Comparison of ENCODE assay signal across 3 worm cellular contexts in genomic region chrIII:11946062-11946749, ce11.
TF ChIP-seq lines count a peak whose summit lies in the region.

No protein-coding gene starts in this region.

TF ChIP-seq in whole organism, L2 larva, 48 proteins besides CTCF, POLR2A, EP300 and RAD21 (continued from another document):
- TF ChIP-seq elt-1 (tag; optimal IDR thresholded peaks at IDR 0.05; lab: Kevin White, UChicago), result no peak
- peak; percentile 86 to 94 for TF ChIP-seq lsy-2 (tag; optimal IDR thresholded peaks at IDR 0.05; lab: Kevin White, UChicago)
- 0 out of 2 replicates have a peak, but pooled peaks have one; percentile 70 for TF ChIP-seq ztf-1 (GFP tag; conservative IDR thresholded peaks at IDR 0.05; lab: Robert Waterston, UW)
- TF ChIP-seq Y55F3AM.14 (GFP tag; optimal IDR thresholded peaks at IDR 0.05; lab: Kevin White, UChicago), result peak; percentile 55
- peak; percentile 90 for TF ChIP-seq sma-3 (GFP tag; optimal IDR thresholded peaks at IDR 0.05; lab: Kevin White, UChicago)
- peak; percentile 74 for TF ChIP-seq ztf-4 (tag; optimal IDR thresholded peaks at IDR 0.05; lab: Kevin White, UChicago)
- no peak for TF ChIP-seq elt-3 (tag; optimal IDR thresholded peaks at IDR 0.05; lab: Kevin White, UChicago)
- peak; percentile 73 for TF ChIP-seq egl-27 (tag; optimal IDR thresholded peaks at IDR 0.05; lab: Kevin White, UChicago)
- peak; percentile 79 for TF ChIP-seq snpc-4 (tag; optimal IDR thresholded peaks at IDR 0.05; lab: Kevin White, UChicago)
- TF ChIP-seq gmeb-1 (tag; optimal IDR thresholded peaks at IDR 0.05; lab: Kevin White, UChicago), result peak; percentile 85
- peak; percentile 92 for TF ChIP-seq crh-2 (tag; optimal IDR thresholded peaks at IDR 0.05; lab: Kevin White, UChicago)
- no peak for TF ChIP-seq ztf-11 (tag; optimal IDR thresholded peaks at IDR 0.05; lab: Kevin White, UChicago)

TF ChIP-seq in whole organism, L4 larva, 104 proteins besides CTCF, POLR2A, EP300 and RAD21 (continued from another document and continues in another):
- TF ChIP-seq nhr-77 (tag; optimal IDR thresholded peaks at IDR 0.05; lab: Kevin White, UChicago) (peak; percentile 3), hlh-30 (tag; optimal IDR thresholded peaks at IDR 0.05; lab: Kevin White, UChicago; ENCODE audit: insufficient read depth) (peak; percentile 52), dpl-1 (GFP tag; optimal IDR thresholded peaks at IDR 0.05; lab: Kevin White, UChicago) (peak; percentile 81), unc-130 (GFP tag; optimal IDR thresholded peaks at IDR 0.05; lab: Kevin White, UChicago) (peak; percentile 93), nhr-76 (tag; optimal IDR thresholded peaks at IDR 0.05; lab: Kevin White, UChicago) (no peak), zfp-3 (GFP tag; conservative IDR thresholded peaks at IDR 0.05; lab: Robert Waterston, UW) (peak; percentile 86; the same call in 1 of the 2 replicates), dmd-8 (GFP tag; IDR thresholded peaks at IDR 0.05; lab: Robert Waterston, UW) (no peak), cey-2 (tag; optimal IDR thresholded peaks at IDR 0.05; lab: Kevin White, UChicago; ENCODE audit: borderline replicate concordance, insufficient read depth) (no peak), nhr-42 (GFP tag; IDR thresholded peaks at IDR 0.05; lab: Robert Waterston, UW) (no peak; the same call in 1 of the 2 replicates), F44E2.7 (GFP tag; IDR thresholded peaks at IDR 0.05; lab: Robert Waterston, UW) (no peak), nhr-28 (tag; optimal IDR thresholded peaks at IDR 0.05; lab: Kevin White, UChicago) (no peak), ceh-32 (tag; optimal IDR thresholded peaks at IDR 0.05; lab: Kevin White, UChicago; ENCODE audit: poor library complexity) (peak; percentile 28), lir-3 (tag; optimal IDR thresholded peaks at IDR 0.05; lab: Kevin White, UChicago) (peak; percentile 41), snpc-4 (tag; optimal IDR thresholded peaks at IDR 0.05; lab: Kevin White, UChicago) (no peak), hif-1 (tag; optimal IDR thresholded peaks at IDR 0.05; lab: Kevin White, UChicago) (peak in 1 of 2 experiments; percentile 91), nhr-41 (GFP tag; IDR thresholded peaks at IDR 0.05; lab: Robert Waterston, UW) (no peak), duxl-1 (tag; optimal IDR thresholded peaks at IDR 0.05; lab: Kevin White, UChicago; ENCODE audit: poor library complexity) (peak; percentile 93), mdt-29 (GFP tag; IDR thresholded peaks at IDR 0.05; lab: Robert Waterston, UW) (peak; percentile 52; the same call in 1 of the 2 replicates), zfp-2 (tag; optimal IDR thresholded peaks at IDR 0.05; lab: Kevin White, UChicago) (peak; percentile 13), T26A8.4 (GFP tag; IDR thresholded peaks at IDR 0.05; lab: Robert Waterston, UW) (0 out of 2 replicates have a peak, but pooled peaks have one; percentile 53), lin-39 (tag; optimal IDR thresholded peaks at IDR 0.05; lab: Kevin White, UChicago) (no peak), nhr-25 (tag; optimal IDR thresholded peaks at IDR 0.05; lab: Kevin White, UChicago; ENCODE audit: borderline replicate concordance, insufficient read depth) (no peak), nhr-102 (tag; optimal IDR thresholded peaks at IDR 0.05; lab: Kevin White, UChicago) (peak; percentile 67), tra-1 (GFP tag; IDR thresholded peaks at IDR 0.05; lab: Robert Waterston, UW) (peak; percentile 85; the same call in 1 of the 2 replicates), pha-4 (GFP tag; IDR thresholded peaks at IDR 0.05; lab: Robert Waterston, UW) (peak; percentile 54; the same call in 1 of the 2 replicates), pha-4 (tag; optimal IDR thresholded peaks at IDR 0.05; lab: Kevin White, UChicago) (no peak), ztf-7 (tag; optimal IDR thresholded peaks at IDR 0.05; lab: Kevin White, UChicago) (peak; percentile 69), nhr-6 (tag; optimal IDR thresholded peaks at IDR 0.05; lab: Kevin White, UChicago) (no peak), lin-15B (tag; optimal IDR thresholded peaks at IDR 0.05; lab: Kevin White, UChicago) (no peak), Y48G9A.11 (GFP tag; IDR thresholded peaks at IDR 0.05; lab: Robert Waterston, UW) (peak; percentile 81), D1046.2 (GFP tag; IDR thresholded peaks at IDR 0.05; lab: Robert Waterston, UW) (no peak), egl-43 (GFP tag; IDR thresholded peaks at IDR 0.05; lab: Robert Waterston, UW) (no peak), ZK546.5 (tag; optimal IDR thresholded peaks at IDR 0.05; lab: Kevin White, UChicago) (no peak), mxl-2 (GFP tag; conservative IDR thresholded peaks at IDR 0.05; lab: Robert Waterston, UW) (no peak), ztf-11 (tag; optimal IDR thresholded peaks at IDR 0.05; lab: Kevin White, UChicago) (no peak), skn-1 (tag; optimal IDR thresholded peaks at IDR 0.05; lab: Kevin White, UChicago) (no peak), spr-1 (tag; optimal IDR thresholded peaks at IDR 0.05; lab: Kevin White, UChicago) (peak; percentile 13), lin-38 (GFP tag; IDR thresholded peaks at IDR 0.05; lab: Robert Waterston, UW) (peak; percentile 80), F37D6.2 (tag; optimal IDR thresholded peaks at IDR 0.05; lab: Kevin White, UChicago) (peak; percentile 71), dmd-6 (GFP tag; IDR thresholded peaks at IDR 0.05; lab: Robert Waterston, UW) (peak; percentile 73), daf-16 (GFP tag; optimal IDR thresholded peaks at IDR 0.05; lab: Kevin White, UChicago) (peak in 1 of 2 experiments; percentile 54), daf-16 (tag; optimal IDR thresholded peaks at IDR 0.05; lab: Kevin White, UChicago) (no peak), arid-1 (GFP tag; conservative IDR thresholded peaks at IDR 0.05; lab: Robert Waterston, UW) (peak; percentile 52; the same call in 1 of the 2 replicates), nhr-111 (GFP tag; optimal IDR thresholded peaks at IDR 0.05; lab: Kevin White, UChicago) (peak; percentile 31), lsy-2 (tag; optimal IDR thresholded peaks at IDR 0.05; lab: Kevin White, UChicago) (peak in 1 of 2 experiments; percentile 93), lin-29 (GFP tag; IDR thresholded peaks at IDR 0.05; lab: Robert Waterston, UW) (no peak), fos-1 (tag; optimal IDR thresholded peaks at IDR 0.05; lab: Kevin White, UChicago) (no peak), saeg-2 (GFP tag; IDR thresholded peaks at IDR 0.05; lab: Robert Waterston, UW) (no peak), aly-2 (tag; optimal IDR thresholded peaks at IDR 0.05; lab: Kevin White, UChicago) (no peak), madf-9 (GFP tag; conservative IDR thresholded peaks at IDR 0.05; lab: Robert Waterston, UW) (peak; percentile 81), T20F7.1 (GFP tag; optimal IDR thresholded peaks at IDR 0.05; lab: Kevin White, UChicago) (no peak), vab-7 (GFP tag; IDR thresholded peaks at IDR 0.05; lab: Robert Waterston, UW) (0 out of 2 replicates have a peak, but pooled peaks have one; percentile 31), daf-19 (GFP tag; conservative IDR thresholded peaks at IDR 0.05; lab: Robert Waterston, UW) (no peak), lin-1 (GFP tag; IDR thresholded peaks at IDR 0.05; lab: Robert Waterston, UW) (no peak), F26F4.8 (GFP tag; conservative IDR thresholded peaks at IDR 0.05; lab: Robert Waterston, UW) (no peak), fkh-10 (GFP tag; optimal IDR thresholded peaks at IDR 0.05; lab: Kevin White, UChicago) (peak; percentile 21), hmg-1.1 (GFP tag; IDR thresholded peaks at IDR 0.05; lab: Robert Waterston, UW) (peak; percentile 66), F10B5.3 (tag; optimal IDR thresholded peaks at IDR 0.05; lab: Kevin White, UChicago) (no peak), ces-1 (GFP tag; optimal IDR thresholded peaks at IDR 0.05; lab: Kevin White, UChicago) (no peak)

TF ChIP-seq in whole organism, late embryonic, 69 proteins besides CTCF, POLR2A, EP300 and RAD21 (continued from another document):
- peak; percentile 64 for TF ChIP-seq unc-3 (GFP tag; conservative IDR thresholded peaks at IDR 0.05; lab: Robert Waterston, UW)
- TF ChIP-seq unc-3 (tag; optimal IDR thresholded peaks at IDR 0.05; lab: Kevin White, UChicago), result peak; percentile 33
- no peak for TF ChIP-seq pax-1 (tag; optimal IDR thresholded peaks at IDR 0.05; lab: Kevin White, UChicago)
- TF ChIP-seq syd-9 (tag; optimal IDR thresholded peaks at IDR 0.05; lab: Kevin White, UChicago), result peak; percentile 15
- TF ChIP-seq ceh-34 (tag; optimal IDR thresholded peaks at IDR 0.05; lab: Kevin White, UChicago), result peak; percentile 60
- peak; percentile 65 for TF ChIP-seq hlh-6 (tag; optimal IDR thresholded peaks at IDR 0.05; lab: Kevin White, UChicago)
- TF ChIP-seq eyg-1 (tag; optimal IDR thresholded peaks at IDR 0.05; lab: Kevin White, UChicago), result peak; percentile 70
- peak; percentile 33 for TF ChIP-seq ceh-19 (GFP tag; optimal IDR thresholded peaks at IDR 0.05; lab: Kevin White, UChicago)
- TF ChIP-seq fax-1 (tag; optimal IDR thresholded peaks at IDR 0.05; lab: Kevin White, UChicago), result peak; percentile 71
- no peak for TF ChIP-seq sox-4 (tag; optimal IDR thresholded peaks at IDR 0.05; lab: Kevin White, UChicago)
- peak; percentile 72 for TF ChIP-seq F13H6.1 (tag; optimal IDR thresholded peaks at IDR 0.05; lab: Kevin White, UChicago)
- TF ChIP-seq gmeb-2 (tag; optimal IDR thresholded peaks at IDR 0.05; lab: Kevin White, UChicago), result no peak
- TF ChIP-seq tbx-2 (tag; optimal IDR thresholded peaks at IDR 0.05; lab: Kevin White, UChicago), result peak; percentile 94
- peak; percentile 59 for TF ChIP-seq pqm-1 (tag; optimal IDR thresholded peaks at IDR 0.05; lab: Kevin White, UChicago)
- no peak for TF ChIP-seq nhr-11 (tag; optimal IDR thresholded peaks at IDR 0.05; lab: Kevin White, UChicago)
- peak; percentile 87 for TF ChIP-seq hlh-8 (tag; optimal IDR thresholded peaks at IDR 0.05; lab: Kevin White, UChicago)
- TF ChIP-seq ceh-6 (GFP tag; optimal IDR thresholded peaks at IDR 0.05; lab: Kevin White, UChicago), result no peak
- no peak for TF ChIP-seq sox-2 (GFP tag; IDR thresholded peaks at IDR 0.05; lab: Robert Waterston, UW)
- TF ChIP-seq hlh-13 (GFP tag; optimal IDR thresholded peaks at IDR 0.05; lab: Kevin White, UChicago), result no peak
- no peak for TF ChIP-seq K09A11.1 (tag; optimal IDR thresholded peaks at IDR 0.05; lab: Kevin White, UChicago; ENCODE audit: insufficient read depth)
- TF ChIP-seq hlh-30 (tag; optimal IDR thresholded peaks at IDR 0.05; lab: Kevin White, UChicago; ENCODE audit: insufficient read depth), result no peak
- peak; percentile 59 for TF ChIP-seq rnt-1 (tag; optimal IDR thresholded peaks at IDR 0.05; lab: Kevin White, UChicago)
- TF ChIP-seq C38D4.7 (GFP tag; optimal IDR thresholded peaks at IDR 0.05; lab: Kevin White, UChicago), result no peak
- TF ChIP-seq ceh-9 (tag; optimal IDR thresholded peaks at IDR 0.05; lab: Kevin White, UChicago), result no peak
- TF ChIP-seq ceh-31 (tag; optimal IDR thresholded peaks at IDR 0.05; lab: Kevin White, UChicago), result peak; percentile 98
- TF ChIP-seq pha-2 (tag; optimal IDR thresholded peaks at IDR 0.05; lab: Kevin White, UChicago), result peak; percentile 42
- TF ChIP-seq C08G9.2 (tag; optimal IDR thresholded peaks at IDR 0.05; lab: Kevin White, UChicago), result peak; percentile 95
- TF ChIP-seq fkh-10 (GFP tag; optimal IDR thresholded peaks at IDR 0.05; lab: Kevin White, UChicago), result no peak
- no peak for TF ChIP-seq pros-1 (tag; optimal IDR thresholded peaks at IDR 0.05; lab: Kevin White, UChicago)
- no peak for TF ChIP-seq madf-2 (tag; optimal IDR thresholded peaks at IDR 0.05; lab: Kevin White, UChicago)
- TF ChIP-seq npax-4 (tag; optimal IDR thresholded peaks at IDR 0.05; lab: Kevin White, UChicago), result no peak
- TF ChIP-seq hlh-15 (tag; optimal IDR thresholded peaks at IDR 0.05; lab: Kevin White, UChicago), result peak; percentile 18
- no peak for TF ChIP-seq pat-9 (tag; optimal IDR thresholded peaks at IDR 0.05; lab: Kevin White, UChicago)
- TF ChIP-seq ahr-1 (tag; optimal IDR thresholded peaks at IDR 0.05; lab: Kevin White, UChicago), result peak; percentile 48
- peak; percentile 49 for TF ChIP-seq unc-86 (tag; optimal IDR thresholded peaks at IDR 0.05; lab: Kevin White, UChicago)
- TF ChIP-seq ceh-18 (tag; optimal IDR thresholded peaks at IDR 0.05; lab: Kevin White, UChicago), result peak; percentile 6
- TF ChIP-seq unc-55 (GFP tag; optimal IDR thresholded peaks at IDR 0.05; lab: Kevin White, UChicago), result no peak
- peak; percentile 81 for TF ChIP-seq lim-6 (tag; optimal IDR thresholded peaks at IDR 0.05; lab: Kevin White, UChicago)
- no peak for TF ChIP-seq ama-1 (optimal IDR thresholded peaks at IDR 0.05; lab: Kevin White, UChicago)
- TF ChIP-seq ceh-48 (tag; optimal IDR thresholded peaks at IDR 0.05; lab: Kevin White, UChicago), result no peak
- no peak for TF ChIP-seq ceh-24 (tag; optimal IDR thresholded peaks at IDR 0.05; lab: Kevin White, UChicago)
- peak; percentile 14 for TF ChIP-seq ttx-3 (tag; optimal IDR thresholded peaks at IDR 0.05; lab: Kevin White, UChicago)
- peak; percentile 69 for TF ChIP-seq K02D7.2 (tag; optimal IDR thresholded peaks at IDR 0.05; lab: Kevin White, UChicago)
- TF ChIP-seq ceh-14 (tag; optimal IDR thresholded peaks at IDR 0.05; lab: Kevin White, UChicago), result peak; percentile 47
